Worm (Caenorhabditis elegans) whole organism, late embryonic: ENCODE measurements around the gene T01C3.2.

Source experiments
- C08G9.2 ChIP-seq: sonication (generic microtip); optimal IDR thresholded peaks from 2 replicates; lab custom pipeline; 2016; ENCODE audit warnings: mild to moderate bottlenecking, missing genetic modification characterization, moderate library complexity, missing compliant biosample characterization
- F13H6.1 ChIP-seq: sonication (generic microtip); optimal IDR thresholded peaks from 2 replicates; lab custom pipeline; 2016; ENCODE audit warnings: missing genetic modification characterization, missing compliant biosample characterization
- T23F11.4 ChIP-seq: fragments of 200-800 bp; sonication (Bioruptor generic); optimal IDR thresholded peaks from 2 replicates; lab custom pipeline; 2018; ENCODE audit warnings: mild to moderate bottlenecking, missing genetic modification characterization, missing compliant biosample characterization
- ahr-1 ChIP-seq: sonication (generic microtip); optimal IDR thresholded peaks from 2 replicates; lab custom pipeline; 2016; ENCODE audit warnings: missing genetic modification characterization, missing compliant biosample characterization
- ceh-14 ChIP-seq: sonication (generic microtip); optimal IDR thresholded peaks from 2 replicates; lab custom pipeline; 2016; ENCODE audit warnings: missing genotype, missing genetic modification characterization, missing compliant biosample characterization
- ceh-22 ChIP-seq: sonication (generic microtip); optimal IDR thresholded peaks from 2 replicates; lab custom pipeline; 2017; ENCODE audit warnings: missing biosample characterization, missing genetic modification characterization
- ceh-30 ChIP-seq: fragments of 150-350 bp; optimal IDR thresholded peaks from 2 replicates; lab custom pipeline; 2014; ENCODE audit warnings: missing biosample characterization, missing genetic modification characterization
- ceh-34 ChIP-seq: sonication (generic microtip); optimal IDR thresholded peaks from 2 replicates; lab custom pipeline; 2016; ENCODE audit warnings: mild to moderate bottlenecking, missing genetic modification characterization, missing compliant biosample characterization
- ceh-45 ChIP-seq: fragments of 200-800 bp; sonication (Bioruptor generic); IDR thresholded peaks from 2 replicates; pipeline ENCODE4 v1.3.6; 2022; ENCODE audit warnings: missing genetic modification reagents, missing genetic modification characterization, missing compliant biosample characterization
- ceh-48 ChIP-seq: sonication (generic microtip); optimal IDR thresholded peaks from 2 replicates; lab custom pipeline; 2016; ENCODE audit warnings: missing genetic modification characterization, inconsistent platforms, missing compliant biosample characterization
- ceh-6 ChIP-seq: fragments of 200-800 bp; sonication (Bioruptor generic); optimal IDR thresholded peaks from 2 replicates; lab custom pipeline; 2018; ENCODE audit warnings: mild to moderate bottlenecking, missing genetic modification characterization, missing compliant biosample characterization
- che-1 ChIP-seq: sonication (generic microtip); optimal IDR thresholded peaks from 2 replicates; lab custom pipeline; 2016; ENCODE audit warnings: mild to moderate bottlenecking, missing genetic modification characterization, missing compliant biosample characterization
- dve-1 ChIP-seq: sonication (generic microtip); optimal IDR thresholded peaks from 2 replicates; lab custom pipeline; 2017; ENCODE audit warnings: antibody characterized with exemption, mild to moderate bottlenecking, missing genetic modification characterization, missing compliant biosample characterization
- elt-4 ChIP-seq: sonication (generic microtip); optimal IDR thresholded peaks from 2 replicates; lab custom pipeline; 2016; ENCODE audit warnings: missing genetic modification characterization, missing compliant biosample characterization
- ets-4 ChIP-seq: sonication (generic microtip); optimal IDR thresholded peaks from 2 replicates; lab custom pipeline; 2016; ENCODE audit warnings: missing genetic modification characterization, missing compliant biosample characterization
- eyg-1 ChIP-seq: sonication (generic microtip); optimal IDR thresholded peaks from 2 replicates; lab custom pipeline; 2016; ENCODE audit warnings: missing genotype, missing genetic modification characterization, missing compliant biosample characterization
- fax-1 ChIP-seq: sonication (generic microtip); optimal IDR thresholded peaks from 2 replicates; lab custom pipeline; 2016; ENCODE audit warnings: missing genotype, missing genetic modification characterization, missing compliant biosample characterization
- fkh-10 ChIP-seq: fragments of 150-350 bp; optimal IDR thresholded peaks from 2 replicates; lab custom pipeline; 2014; ENCODE audit warnings: missing biosample characterization, missing genetic modification reagents, missing genetic modification characterization
- hlh-13 ChIP-seq: fragments of 200-800 bp; sonication (Bioruptor generic); optimal IDR thresholded peaks from 2 replicates; lab custom pipeline; 2018; ENCODE audit warnings: mild to moderate bottlenecking, missing genetic modification characterization, missing compliant biosample characterization
- hlh-30 ChIP-seq: sonication (generic microtip); optimal IDR thresholded peaks from 2 replicates; lab custom pipeline; 2017; ENCODE audit warnings: antibody characterized with exemption, missing genetic modification characterization, missing compliant biosample characterization; ENCODE audit not compliant: insufficient read depth
- hlh-6 ChIP-seq: sonication (generic microtip); optimal IDR thresholded peaks from 2 replicates; lab custom pipeline; 2016; ENCODE audit warnings: missing genotype, missing genetic modification characterization, missing compliant biosample characterization
- lim-6 ChIP-seq: sonication (generic microtip); optimal IDR thresholded peaks from 2 replicates; lab custom pipeline; 2016; ENCODE audit warnings: missing genetic modification characterization, missing compliant biosample characterization
- madf-2 ChIP-seq: sonication (generic microtip); optimal IDR thresholded peaks from 2 replicates; lab custom pipeline; 2017; ENCODE audit warnings: missing genetic modification characterization, missing compliant biosample characterization
- mec-3 ChIP-seq: sonication (generic microtip); optimal IDR thresholded peaks from 2 replicates; lab custom pipeline; 2016; ENCODE audit warnings: borderline replicate concordance, missing genetic modification characterization, missing compliant biosample characterization
- nhr-11 ChIP-seq: fragments of 150-350 bp; optimal IDR thresholded peaks from 2 replicates; lab custom pipeline; 2014; ENCODE audit warnings: missing biosample characterization, missing genetic modification characterization
- nhr-232 ChIP-seq: sonication (generic microtip); optimal IDR thresholded peaks from 2 replicates; lab custom pipeline; 2016; ENCODE audit warnings: missing genetic modification characterization, missing compliant biosample characterization
- odd-2 ChIP-seq: sonication (generic microtip); optimal IDR thresholded peaks from 2 replicates; lab custom pipeline; 2017; ENCODE audit warnings: antibody characterized with exemption, mild to moderate bottlenecking, missing genetic modification characterization, missing compliant biosample characterization
- pha-2 ChIP-seq: sonication (generic microtip); optimal IDR thresholded peaks from 2 replicates; lab custom pipeline; 2017; ENCODE audit warnings: mild to moderate bottlenecking, missing genetic modification characterization, missing compliant biosample characterization
- pha-4 ChIP-seq: fragments of 150-350 bp; optimal IDR thresholded peaks from 2 replicates; lab custom pipeline; 2018; ENCODE audit warnings: missing biosample characterization, missing genetic modification reagents, missing genetic modification characterization
- pqm-1 ChIP-seq: sonication (generic microtip); optimal IDR thresholded peaks from 2 replicates; lab custom pipeline; 2016; ENCODE audit warnings: missing genetic modification characterization, missing compliant biosample characterization
- ref-2 ChIP-seq: sonication (generic microtip); optimal IDR thresholded peaks from 2 replicates; lab custom pipeline; 2016; ENCODE audit warnings: missing genetic modification characterization, missing compliant biosample characterization
- sox-4 ChIP-seq: sonication (generic microtip); optimal IDR thresholded peaks from 2 replicates; lab custom pipeline; 2017; ENCODE audit warnings: mild to moderate bottlenecking, missing genetic modification characterization, inconsistent platforms, missing compliant biosample characterization
- syd-9 ChIP-seq: sonication (generic microtip); optimal IDR thresholded peaks from 2 replicates; lab custom pipeline; 2016; ENCODE audit warnings: mild to moderate bottlenecking, missing genetic modification characterization, moderate library complexity, missing compliant biosample characterization
- tbx-2 ChIP-seq: sonication (generic microtip); optimal IDR thresholded peaks from 2 replicates; lab custom pipeline; 2016; ENCODE audit warnings: missing genetic modification characterization, missing compliant biosample characterization
- tbx-7 ChIP-seq: sonication (generic microtip); optimal IDR thresholded peaks from 2 replicates; lab custom pipeline; 2016; ENCODE audit warnings: missing genotype, missing genetic modification characterization, missing compliant biosample characterization
- ttx-3 ChIP-seq: sonication (generic microtip); optimal IDR thresholded peaks from 2 replicates; lab custom pipeline; 2016; ENCODE audit warnings: missing genetic modification reagents, missing genetic modification characterization, missing compliant biosample characterization
- unc-3 ChIP-seq, 2 experiments: fragments of 200-800 bp in 1 of 2; sonication (Bioruptor generic) in 1 of 2; sonication (generic microtip) in 1 of 2; conservative IDR thresholded peaks in 1 of 2; optimal IDR thresholded peaks in 1 of 2; 2 replicates each; pipeline versions ENCODE4 v1.3.6 to Lab custom; 2016 to 2022; ENCODE audit warnings: missing compliant biosample characterization in 2 of 2, missing genetic modification characterization in 2 of 2, missing genetic modification reagents in 1 of 2
- unc-42 ChIP-seq: sonication (generic microtip); optimal IDR thresholded peaks from 2 replicates; lab custom pipeline; 2016; ENCODE audit warnings: missing genotype, missing genetic modification characterization, missing compliant biosample characterization
- unc-55 ChIP-seq: sonication (generic microtip); optimal IDR thresholded peaks from 2 replicates; lab custom pipeline; 2017; ENCODE audit warnings: missing biosample characterization, missing genetic modification reagents, missing genetic modification characterization
- ztf-16 ChIP-seq: sonication (generic microtip); optimal IDR thresholded peaks from 2 replicates; lab custom pipeline; 2017; ENCODE audit warnings: missing genetic modification characterization, missing compliant biosample characterization

Gene T01C3.2

ce11 chrV:14992627-14993117, 1.7 kb downstream of the T01C3.2 start, which contains the start of gene T01C3.3:
TSS of gene T01C3.3 (minus strand) at chrV:14992677.
- no peak for TF ChIP-seq ceh-6
- TF ChIP-seq pqm-1 (tag; lab: Kevin White, UChicago) = no peak
- TF ChIP-seq pha-4 (tag; lab: Kevin White, UChicago) = no peak
- no peak for TF ChIP-seq nhr-232 (tag; lab: Kevin White, UChicago)
- no peak for TF ChIP-seq odd-2 (tag; lab: Kevin White, UChicago)
- TF ChIP-seq fax-1 (tag; lab: Kevin White, UChicago) = no peak
- TF ChIP-seq hlh-6 (tag; lab: Kevin White, UChicago) = no peak
- no peak for TF ChIP-seq ets-4 (tag; lab: Kevin White, UChicago)
- no peak for TF ChIP-seq ceh-22 (tag; lab: Kevin White, UChicago)
- no peak for TF ChIP-seq syd-9 (tag; lab: Kevin White, UChicago)
- TF ChIP-seq F13H6.1 (tag; lab: Kevin White, UChicago) = no peak
- TF ChIP-seq ztf-16 (tag; lab: Kevin White, UChicago) = no peak
- no peak for TF ChIP-seq sox-4 (tag; lab: Kevin White, UChicago)
- no peak for TF ChIP-seq che-1 (tag; lab: Kevin White, UChicago)
- no peak for TF ChIP-seq unc-42 (tag; lab: Kevin White, UChicago)
- no peak for TF ChIP-seq hlh-30 (tag; lab: Kevin White, UChicago)
- TF ChIP-seq unc-55 (GFP tag; lab: Kevin White, UChicago) = no peak

DNA sequence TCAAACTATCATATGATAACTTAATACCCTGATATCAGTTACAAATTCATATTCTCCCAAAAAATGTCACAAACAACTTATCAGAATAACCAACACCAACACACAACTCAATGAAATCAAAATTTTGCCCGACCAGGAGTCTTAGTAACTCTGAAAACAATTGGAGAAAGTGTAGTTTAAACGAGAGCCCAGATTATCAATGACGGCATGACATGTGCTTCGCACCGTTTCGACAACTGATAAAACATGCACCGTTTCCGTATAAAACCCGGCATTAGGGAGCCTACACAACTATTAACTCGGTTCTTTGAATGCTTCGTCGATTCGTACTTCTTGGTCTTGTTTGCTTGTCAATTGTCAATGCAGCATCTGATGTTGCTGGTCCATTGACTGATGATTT, 2.7 kb downstream of the T01C3.2 start, which contains the start of gene fil-1:
Gene fil-1, plus strand, starts transcription at position 219 of the 400 bp plus-strand sequence.
- TF ChIP-seq elt-4 (no peak), lim-6 (no peak), ttx-3 (tag; lab: Kevin White, UChicago) (no peak), mec-3 (no peak), nhr-232 (tag; lab: Kevin White, UChicago) (no peak), ahr-1 (no peak), hlh-30 (tag; lab: Kevin White, UChicago) (no peak), C08G9.2 (tag; lab: Kevin White, UChicago) (no peak), pha-2 (tag; lab: Kevin White, UChicago) (no peak), fkh-10 (GFP tag; lab: Kevin White, UChicago) (no peak), unc-3 (GFP tag; conservative IDR thresholded peaks at IDR 0.05; lab: Robert Waterston, UW) (no peak), unc-3 (tag; optimal IDR thresholded peaks at IDR 0.05; lab: Kevin White, UChicago) (no peak), hlh-13 (GFP tag; lab: Kevin White, UChicago) (no peak), eyg-1 (tag; lab: Kevin White, UChicago) (no peak), tbx-7 (tag; lab: Kevin White, UChicago) (no peak), F13H6.1 (tag; lab: Kevin White, UChicago) (no peak), ceh-48 (no peak), che-1 (tag; lab: Kevin White, UChicago) (no peak), ceh-34 (tag; lab: Kevin White, UChicago) (no peak)

DNA sequence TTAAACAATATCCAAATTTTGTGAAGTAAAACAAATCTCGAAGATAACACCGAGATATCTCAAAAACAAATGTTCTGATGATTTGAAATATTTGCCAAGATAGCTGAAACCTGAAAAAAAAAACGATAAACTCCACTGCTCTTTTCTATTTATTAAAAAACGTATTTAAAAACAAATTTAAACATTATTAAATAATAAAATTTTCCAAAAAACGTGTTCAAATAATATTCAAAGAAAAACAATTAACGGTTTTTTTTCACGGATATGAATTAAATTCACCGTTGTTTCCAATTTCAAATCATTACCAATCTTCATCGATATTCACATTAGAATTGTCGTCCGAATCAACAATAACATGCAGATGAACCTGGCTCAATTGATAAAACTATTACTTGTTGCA, 5.3 kb downstream of the T01C3.2 start, which contains the start of gene irld-14:
Gene irld-14, plus strand, starts transcription at position 301 of the 400 bp plus-strand sequence.
- TF ChIP-seq T23F11.4 (GFP tag; lab: Kevin White, UChicago) = no peak
- no peak for TF ChIP-seq nhr-11
- no peak for TF ChIP-seq ceh-34 (tag; lab: Kevin White, UChicago)
- no peak for TF ChIP-seq madf-2 (tag; lab: Kevin White, UChicago)
- no peak for TF ChIP-seq C08G9.2 (tag; lab: Kevin White, UChicago)
- no peak for TF ChIP-seq dve-1
- no peak for TF ChIP-seq ref-2 (tag; lab: Kevin White, UChicago)
- no peak for TF ChIP-seq hlh-13 (GFP tag; lab: Kevin White, UChicago)
- TF ChIP-seq mec-3 = no peak
- TF ChIP-seq tbx-2 (tag; lab: Kevin White, UChicago) = no peak
- TF ChIP-seq ceh-30 (tag; lab: Kevin White, UChicago) = no peak
- TF ChIP-seq ceh-14 = no peak
- TF ChIP-seq ceh-45 (GFP tag; lab: Robert Waterston, UW) = no peak
